Worm (Caenorhabditis elegans) whole organism, young adult: ENCODE data around the gene JC8.16.

Source experiments
- C06A6.2 ChIP-seq: fragments of 200-800 bp; sonication (Bioruptor generic); conservative IDR thresholded peaks from 2 replicates; pipeline ENCODE4 v1.3.6; 2022; ENCODE audit warnings: missing genetic modification characterization, missing compliant biosample characterization
- C17E4.6 ChIP-seq: fragments of 200-800 bp; sonication (Bioruptor generic); IDR thresholded peaks from 2 replicates; pipeline ENCODE4 v1.3.6; 2022; ENCODE audit warnings: missing genetic modification reagents, missing genetic modification characterization, missing compliant biosample characterization
- F49E8.2 ChIP-seq: sonication (generic microtip); optimal IDR thresholded peaks from 3 replicates; lab custom pipeline; 2017; ENCODE audit warnings: missing genetic modification characterization, mild to moderate bottlenecking, missing compliant biosample characterization, antibody characterized with exemption, moderate library complexity; ENCODE audit not compliant: insufficient read depth
- K12H6.12 ChIP-seq: fragments of 200-800 bp; sonication (Bioruptor generic); optimal IDR thresholded peaks from 2 replicates; lab custom pipeline; 2018; ENCODE audit warnings: mild to moderate bottlenecking, missing genetic modification characterization, missing compliant biosample characterization
- bed-2 ChIP-seq: fragments of 200-800 bp; sonication (Bioruptor generic); IDR thresholded peaks from 2 replicates; pipeline ENCODE4 v1.3.6; 2022; ENCODE audit warnings: missing genetic modification reagents, missing genetic modification characterization, missing compliant biosample characterization
- ceh-58 ChIP-seq: fragments of 200-800 bp; sonication (Bioruptor generic); IDR thresholded peaks from 2 replicates; pipeline ENCODE4 v1.3.6; 2022; ENCODE audit warnings: missing genetic modification characterization, missing compliant biosample characterization
- ets-4 ChIP-seq: fragments of 200-800 bp; sonication (Bioruptor generic); optimal IDR thresholded peaks from 2 replicates; lab custom pipeline; 2018; ENCODE audit warnings: mild to moderate bottlenecking, missing genetic modification characterization, missing compliant biosample characterization
- hmg-1.2 ChIP-seq: fragments of 200-800 bp; sonication (Bioruptor generic); IDR thresholded peaks from 2 replicates; pipeline ENCODE4 v1.3.6; 2022; ENCODE audit warnings: missing genetic modification reagents, missing genetic modification characterization, missing compliant biosample characterization
- lsl-1 ChIP-seq: fragments of 200-800 bp; sonication (Bioruptor generic); optimal IDR thresholded peaks from 2 replicates; lab custom pipeline; 2018; ENCODE audit warnings: mild to moderate bottlenecking, missing genetic modification characterization, moderate library complexity, missing compliant biosample characterization
- madf-8 ChIP-seq: fragments of 200-800 bp; sonication (Bioruptor generic); conservative IDR thresholded peaks from 2 replicates; pipeline ENCODE4 v1.3.6; 2022; ENCODE audit warnings: missing genetic modification reagents, missing genetic modification characterization, missing compliant biosample characterization
- mcd-1 ChIP-seq: fragments of 200-800 bp; sonication (Bioruptor generic); IDR thresholded peaks from 2 replicates; pipeline ENCODE4 v1.3.6; 2022; ENCODE audit warnings: missing genetic modification reagents, missing genetic modification characterization, missing compliant biosample characterization
- nfya-1 ChIP-seq: sonication (generic microtip); optimal IDR thresholded peaks from 2 replicates; lab custom pipeline; 2017; ENCODE audit warnings: antibody characterized with exemption, missing compliant biosample characterization, missing genetic modification characterization, borderline replicate concordance; ENCODE audit not compliant: insufficient read depth
- nhr-179 ChIP-seq: sonication (generic microtip); optimal IDR thresholded peaks from 2 replicates; lab custom pipeline; 2016; ENCODE audit warnings: mild to moderate bottlenecking, missing genetic modification characterization, missing compliant biosample characterization
- pbrm-1 ChIP-seq: fragments of 200-800 bp; sonication (Bioruptor generic); IDR thresholded peaks from 2 replicates; pipeline ENCODE4 v1.3.6; 2022; ENCODE audit warnings: missing genetic modification reagents, missing genetic modification characterization, missing compliant biosample characterization
- sdz-38 ChIP-seq: sonication (generic microtip); optimal IDR thresholded peaks from 2 replicates; lab custom pipeline; 2016; ENCODE audit warnings: missing genotype, missing genetic modification characterization, missing compliant biosample characterization
- snpc-1.3 ChIP-seq: sonication (generic microtip); optimal IDR thresholded peaks from 2 replicates; lab custom pipeline; 2017; ENCODE audit warnings: missing genetic modification characterization, mild to moderate bottlenecking, missing compliant biosample characterization, antibody characterized with exemption, moderate library complexity, missing genotype, missing genetic modification reagents; ENCODE audit not compliant: insufficient read depth
- snpc-3.4 ChIP-seq: sonication (generic microtip); optimal IDR thresholded peaks from 2 replicates; lab custom pipeline; 2017; ENCODE audit warnings: missing genetic modification characterization, mild to moderate bottlenecking, missing compliant biosample characterization, antibody characterized with exemption, moderate library complexity, missing genotype, missing genetic modification reagents

Gene JC8.16

ce11 chrIV:13309636-13310035 lies 50.7 kb downstream of the JC8.16 start:
- TF ChIP-seq nfya-1 (tag; lab: Kevin White, UChicago), result no peak
- TF ChIP-seq snpc-1.3, result no peak
- TF ChIP-seq C17E4.6 (GFP tag; lab: Robert Waterston, UW), result no peak
- TF ChIP-seq C06A6.2 (GFP tag; lab: Robert Waterston, UW), result no peak
- no peak for TF ChIP-seq hmg-1.2 (GFP tag; lab: Robert Waterston, UW)
- TF ChIP-seq ceh-58, result no peak
- no peak for TF ChIP-seq lsl-1 (GFP tag; lab: Kevin White, UChicago)
- TF ChIP-seq madf-8 (GFP tag; lab: Robert Waterston, UW), result no peak
- TF ChIP-seq F49E8.2 (tag; lab: Kevin White, UChicago), result no peak
- TF ChIP-seq pbrm-1 (GFP tag; lab: Robert Waterston, UW), result no peak
- TF ChIP-seq nhr-179, result no peak
- TF ChIP-seq ets-4 (GFP tag; lab: Kevin White, UChicago), result no peak
- TF ChIP-seq K12H6.12 (tag; lab: Kevin White, UChicago), result no peak
- TF ChIP-seq snpc-3.4 (tag; lab: Kevin White, UChicago), result no peak
- no peak for TF ChIP-seq sdz-38 (tag; lab: Kevin White, UChicago)
- TF ChIP-seq mcd-1, result no peak
- no peak for TF ChIP-seq bed-2
